Fruit fly (Drosophila melanogaster) whole organism, embryonic: Measurements from ENCODE around the gene CG9920.
A peak's percentile ranks its signal among the peaks of the same experiment; 100 is the strongest.

Source experiments
- Bgb ChIP-seq: fragments of 200-800 bp; sonication (Bioruptor generic); IDR thresholded peaks from 2 replicates; pipeline ENCODE4 v1.3.6; 2022; ENCODE audit warnings: missing biosample characterization, missing genetic modification characterization; ENCODE audit not compliant: partially characterized antibody
- BtbVII ChIP-seq: fragments of 200-800 bp; sonication (Bioruptor generic); optimal IDR thresholded peaks from 3 replicates; lab custom pipeline; 2017; ENCODE audit warnings: missing biosample characterization, mild to moderate bottlenecking, missing genetic modification characterization
- CG10366 ChIP-seq: fragments of 200-800 bp; sonication (Bioruptor generic); IDR thresholded peaks from 2 replicates; pipeline ENCODE4 v1.3.6; 2022; ENCODE audit warnings: missing biosample characterization, missing genetic modification characterization
- CG12219 ChIP-seq: fragments of 200-800 bp; sonication (Bioruptor generic); optimal IDR thresholded peaks from 3 replicates; lab custom pipeline; 2018; ENCODE audit warnings: missing biosample characterization, mild to moderate bottlenecking, missing genetic modification characterization
- CG13624 ChIP-seq: fragments of 200-800 bp; sonication (Bioruptor generic); optimal IDR thresholded peaks from 2 replicates; lab custom pipeline; 2016; ENCODE audit warnings: missing biosample characterization, missing genetic modification characterization
- CG15601 ChIP-seq: fragments of 200-800 bp; sonication (Bioruptor generic); optimal IDR thresholded peaks from 3 replicates; lab custom pipeline; 2019; ENCODE audit warnings: missing biosample characterization, mild to moderate bottlenecking, missing genetic modification characterization, moderate library complexity
- CG1603 ChIP-seq: fragments of 200-800 bp; sonication (Bioruptor generic); optimal IDR thresholded peaks from 2 replicates; lab custom pipeline; 2019; ENCODE audit warnings: missing biosample characterization, mild to moderate bottlenecking, missing genetic modification characterization, moderate library complexity
- CG1647 ChIP-seq: fragments of 200-800 bp; sonication (Bioruptor generic); optimal IDR thresholded peaks from 3 replicates; lab custom pipeline; 2016; ENCODE audit warnings: missing biosample characterization, missing genetic modification characterization
- CG17328 ChIP-seq: fragments of 200-800 bp; sonication (Bioruptor generic); IDR thresholded peaks from 2 replicates; pipeline ENCODE4 v1.3.6; 2022; ENCODE audit warnings: missing biosample characterization, missing genetic modification characterization
- CG2116 ChIP-seq: fragments of 200-800 bp; sonication (Bioruptor generic); optimal IDR thresholded peaks from 3 replicates; lab custom pipeline; 2018; ENCODE audit warnings: missing biosample characterization, mild to moderate bottlenecking, missing genetic modification characterization
- CG2678 ChIP-seq: fragments of 200-800 bp; sonication (Bioruptor generic); optimal IDR thresholded peaks from 3 replicates; lab custom pipeline; 2019; ENCODE audit warnings: missing biosample characterization, mild to moderate bottlenecking, missing genetic modification characterization, moderate library complexity
- CG2875 ChIP-seq: fragments of 200-800 bp; sonication (Bioruptor generic); optimal IDR thresholded peaks from 2 replicates; lab custom pipeline; 2017; ENCODE audit warnings: missing biosample characterization, mild to moderate bottlenecking, missing genetic modification characterization, missing genetic modification reagents
- CG30020 ChIP-seq: fragments of 200-800 bp; optimal IDR thresholded peaks from 2 replicates; lab custom pipeline; 2019; ENCODE audit warnings: missing biosample characterization, mild to moderate bottlenecking, missing genetic modification characterization, moderate library complexity
- CG3163 ChIP-seq: fragments of 200-800 bp; sonication (Bioruptor generic); optimal IDR thresholded peaks from 3 replicates; lab custom pipeline; 2016; ENCODE audit warnings: missing biosample characterization, missing genetic modification characterization
- CG34224 ChIP-seq: fragments of 200-800 bp; sonication (Bioruptor generic); IDR thresholded peaks from 3 replicates; pipeline ENCODE4 v1.3.6; 2022; ENCODE audit warnings: missing biosample characterization, missing genetic modification characterization; ENCODE audit not compliant: partially characterized antibody
- CG3838 ChIP-seq: fragments of 200-800 bp; sonication (Bioruptor generic); optimal IDR thresholded peaks from 3 replicates; lab custom pipeline; 2016; ENCODE audit warnings: missing biosample characterization, missing genetic modification characterization
- CG6175 ChIP-seq: fragments of 200-800 bp; sonication (Bioruptor generic); IDR thresholded peaks from 3 replicates; pipeline ENCODE4 v1.3.6; 2022; ENCODE audit warnings: missing biosample characterization, missing genetic modification characterization
- CG7745 ChIP-seq: fragments of 200-800 bp; sonication (Bioruptor generic); optimal IDR thresholded peaks from 2 replicates; lab custom pipeline; 2018; ENCODE audit warnings: missing biosample characterization, mild to moderate bottlenecking, missing genetic modification characterization, moderate library complexity
- CG8281 ChIP-seq: fragments of 200-800 bp; sonication (Bioruptor generic); optimal IDR thresholded peaks from 2 replicates; lab custom pipeline; 2018; ENCODE audit warnings: missing biosample characterization, mild to moderate bottlenecking, missing genetic modification characterization, moderate library complexity
- CG9437 ChIP-seq: fragments of 200-800 bp; sonication (Bioruptor generic); optimal IDR thresholded peaks from 2 replicates; lab custom pipeline; 2018; ENCODE audit warnings: missing biosample characterization, mild to moderate bottlenecking, missing genetic modification characterization
- Ets65A ChIP-seq: fragments of 200-800 bp; sonication (Bioruptor generic); peaks from one replicate; lab custom pipeline; 2016; ENCODE audit warnings: missing biosample characterization, missing genetic modification characterization
- Fer3 ChIP-seq: fragments of 200-800 bp; sonication (Bioruptor generic); optimal IDR thresholded peaks from 2 replicates; lab custom pipeline; 2018; ENCODE audit warnings: missing biosample characterization, mild to moderate bottlenecking, missing genetic modification characterization, moderate library complexity
- HLHmδ ChIP-seq: fragments of 200-800 bp; sonication (Bioruptor generic); optimal IDR thresholded peaks from 2 replicates; lab custom pipeline; 2018; ENCODE audit warnings: missing biosample characterization, mild to moderate bottlenecking, missing genetic modification characterization, moderate library complexity
- Hsf ChIP-seq: fragments of 200-800 bp; sonication (Bioruptor generic); optimal IDR thresholded peaks from 3 replicates; lab custom pipeline; 2016; ENCODE audit warnings: missing biosample characterization, missing genetic modification characterization
- Jarid2 ChIP-seq: fragments of 200-800 bp; sonication (Bioruptor generic); optimal IDR thresholded peaks from 3 replicates; lab custom pipeline; 2017; ENCODE audit warnings: mild to moderate bottlenecking, missing biosample characterization, missing genetic modification reagents, missing genetic modification characterization
- Lim3 ChIP-seq: fragments of 200-800 bp; sonication (Bioruptor generic); IDR thresholded peaks from 2 replicates; pipeline ENCODE4 v1.3.6; 2022; ENCODE audit warnings: missing biosample characterization, missing genetic modification characterization
- Nf-YB ChIP-seq: fragments of 200-800 bp; sonication (Bioruptor generic); optimal IDR thresholded peaks from 3 replicates; lab custom pipeline; 2019; ENCODE audit warnings: missing biosample characterization, mild to moderate bottlenecking, missing genetic modification characterization, moderate library complexity
- NfI ChIP-seq: fragments of 200-800 bp; sonication (Bioruptor generic); optimal IDR thresholded peaks from 3 replicates; lab custom pipeline; 2018; ENCODE audit warnings: missing biosample characterization, mild to moderate bottlenecking, missing genetic modification characterization, moderate library complexity
- Taf1 ChIP-seq: fragments of 200-800 bp; sonication (Bioruptor generic); IDR thresholded peaks from 2 replicates; pipeline ENCODE4 v1.3.6; 2022; ENCODE audit warnings: missing biosample characterization, missing genetic modification characterization
- Xbp1 ChIP-seq: fragments of 200-800 bp; sonication (Bioruptor generic); optimal IDR thresholded peaks from 3 replicates; lab custom pipeline; 2016; ENCODE audit warnings: missing biosample characterization, mild to moderate bottlenecking, missing genetic modification characterization
- ato ChIP-seq: fragments of 200-800 bp; sonication (Bioruptor generic); IDR thresholded peaks from 2 replicates; pipeline ENCODE4 v1.3.6; 2022; ENCODE audit warnings: missing biosample characterization, missing genetic modification characterization; ENCODE audit not compliant: partially characterized antibody
- az2 ChIP-seq: fragments of 200-800 bp; sonication (Bioruptor generic); optimal IDR thresholded peaks from 3 replicates; lab custom pipeline; 2016; ENCODE audit warnings: missing biosample characterization, missing genetic modification characterization
- br ChIP-seq: fragments of >200 bp; optimal IDR thresholded peaks from 2 replicates; lab custom pipeline; 2017
- btn ChIP-seq: fragments of 200-800 bp; sonication (Bioruptor generic); optimal IDR thresholded peaks from 2 replicates; lab custom pipeline; 2016; ENCODE audit warnings: missing biosample characterization, missing genetic modification characterization
- cas ChIP-seq: fragments of 200-800 bp; sonication (Bioruptor generic); IDR thresholded peaks from 2 replicates; pipeline ENCODE4 v1.3.6; 2022; ENCODE audit warnings: missing biosample characterization, missing genetic modification characterization
- caup ChIP-seq: fragments of 200-800 bp; sonication (Bioruptor generic); optimal IDR thresholded peaks from 3 replicates; lab custom pipeline; 2017; ENCODE audit warnings: missing biosample characterization, mild to moderate bottlenecking, missing genetic modification characterization, moderate library complexity; ENCODE audit not compliant: severe bottlenecking
- dan ChIP-seq: fragments of 200-800 bp; sonication (Bioruptor generic); IDR thresholded peaks from 2 replicates; pipeline ENCODE4 v1.3.6; 2022; ENCODE audit warnings: missing biosample characterization, missing genetic modification characterization
- dati ChIP-seq: fragments of 200-800 bp; sonication (Bioruptor generic); IDR thresholded peaks from 2 replicates; pipeline ENCODE4 v1.3.6; 2022; ENCODE audit warnings: missing biosample characterization, missing genetic modification characterization
- dm ChIP-seq: fragments of 200-800 bp; sonication (Bioruptor generic); optimal IDR thresholded peaks from 3 replicates; lab custom pipeline; 2016; ENCODE audit warnings: missing biosample characterization, missing genetic modification characterization
- dpn ChIP-seq, 2 experiments: fragments of 200-800 bp; sonication (Bioruptor generic); optimal IDR thresholded peaks; 3 replicates each; lab custom pipeline; 2016; ENCODE audit warnings: missing biosample characterization in 2 of 2, missing genetic modification characterization in 2 of 2
- gfzf ChIP-seq: fragments of 200-800 bp; sonication (Bioruptor generic); optimal IDR thresholded peaks from 2 replicates; lab custom pipeline; 2016; ENCODE audit warnings: missing biosample characterization, mild to moderate bottlenecking, missing genetic modification characterization, moderate library complexity
- her ChIP-seq: fragments of 200-800 bp; sonication (Bioruptor generic); optimal IDR thresholded peaks from 2 replicates; lab custom pipeline; 2016; ENCODE audit warnings: missing biosample characterization, missing genetic modification characterization
- kni ChIP-seq: fragments of 200-800 bp; sonication (Bioruptor generic); optimal IDR thresholded peaks from 3 replicates; lab custom pipeline; 2017; ENCODE audit warnings: mild to moderate bottlenecking, missing biosample characterization, missing genetic modification reagents, missing genetic modification characterization
- lmd ChIP-seq: fragments of 200-800 bp; sonication (Bioruptor generic); IDR thresholded peaks from 2 replicates; pipeline ENCODE4 v1.3.6; 2022; ENCODE audit warnings: missing biosample characterization, missing genetic modification characterization
- sisA ChIP-seq: fragments of 200-800 bp; sonication (Bioruptor generic); IDR thresholded peaks from 2 replicates; pipeline ENCODE4 v1.3.6; 2022; ENCODE audit warnings: missing biosample characterization, missing genetic modification characterization
- sna ChIP-seq: fragments of 200-800 bp; sonication (Bioruptor generic); IDR thresholded peaks from 2 replicates; pipeline ENCODE4 v1.3.6; 2022; ENCODE audit warnings: missing biosample characterization, missing genetic modification characterization; ENCODE audit not compliant: partially characterized antibody
- so ChIP-seq: fragments of 200-800 bp; sonication (Bioruptor generic); IDR thresholded peaks from 3 replicates; pipeline ENCODE4 v1.3.6; 2022; ENCODE audit warnings: missing biosample characterization, missing genetic modification characterization
- tio ChIP-seq: fragments of 200-800 bp; sonication (Bioruptor generic); optimal IDR thresholded peaks from 2 replicates; lab custom pipeline; 2017; ENCODE audit warnings: missing biosample characterization, missing genetic modification characterization, inconsistent platforms
- zfh1 ChIP-seq: fragments of 200-800 bp; sonication (Bioruptor generic); IDR thresholded peaks from 3 replicates; pipeline ENCODE4 v1.3.6; 2022; ENCODE audit warnings: missing biosample characterization, missing genetic modification characterization

Gene CG9920

DNA sequence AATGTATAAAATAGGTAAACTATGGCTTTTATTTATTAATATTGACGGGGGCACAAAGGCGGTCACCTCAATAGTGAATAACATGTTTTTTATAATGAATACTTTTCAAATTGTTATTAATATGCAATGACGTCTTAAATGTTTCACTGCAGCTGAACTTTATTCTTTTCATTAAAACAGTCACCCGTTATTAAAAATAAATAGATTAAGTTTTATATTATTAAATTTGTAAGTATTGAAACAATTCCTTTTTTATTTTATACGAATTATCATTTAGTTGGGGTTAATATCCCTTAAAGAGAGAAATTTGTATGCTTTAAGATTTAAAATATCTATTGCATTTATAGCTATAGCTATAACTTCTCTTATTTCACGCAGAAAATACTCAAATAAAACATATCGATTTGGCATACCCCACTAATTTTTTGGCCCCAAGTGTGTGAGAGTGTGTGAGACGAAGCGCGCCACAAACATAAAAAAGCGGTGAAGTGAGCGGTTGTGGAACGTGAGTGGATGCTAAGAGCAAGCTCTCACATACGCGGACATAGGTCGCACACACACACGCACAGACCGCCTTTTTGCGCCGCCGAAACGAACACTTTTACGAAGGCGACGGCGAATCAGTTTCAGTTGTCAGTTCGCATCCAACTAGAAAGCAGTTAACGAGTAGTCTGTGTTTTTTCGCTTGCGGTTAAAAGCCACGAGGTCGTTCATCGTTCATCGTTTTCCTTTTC, 41.4 kb downstream of the CG9920 start, which contains the start of gene foxo (continued):
- TF ChIP-seq Bgb (peak; percentile 64), NfI (peak; percentile 66), CG1603 (tag; lab: Kevin White, UChicago) (peak; percentile 25), CG8281 (peak; percentile 66), HLHmδ (peak; percentile 41), so (GFP tag; lab: Robert Waterston, UW) (peak; percentile 46; the same call in 1 of the 3 replicates), btn (GFP tag; lab: Kevin White, UChicago) (no peak), CG9437 (GFP tag; lab: Kevin White, UChicago) (peak; percentile 84), CG15601 (peak; percentile 79), CG2116 (GFP tag; lab: Kevin White, UChicago) (peak; percentile 56), cas (no peak), CG10366 (GFP tag; lab: Robert Waterston, UW) (peak; percentile 49; the same call in 1 of the 2 replicates), CG1647 (no peak), az2 (GFP tag; lab: Kevin White, UChicago) (peak; percentile 69), CG30020 (tag; lab: Kevin White, UChicago) (peak; percentile 58), Nf-YB (peak; percentile 71), her (GFP tag; lab: Kevin White, UChicago) (peak; percentile 31), CG3838 (GFP tag; lab: Kevin White, UChicago) (no peak), dati (GFP tag; lab: Robert Waterston, UW) (no peak), dm (GFP tag; lab: Kevin White, UChicago) (peak; percentile 74), Lim3 (GFP tag; lab: Robert Waterston, UW) (no peak), caup (GFP tag; lab: Kevin White, UChicago) (peak; percentile 72), CG12219 (GFP tag; lab: Kevin White, UChicago) (peak; percentile 50), CG2678 (tag; lab: Kevin White, UChicago) (peak; percentile 96), tio (GFP tag; lab: Kevin White, UChicago) (peak; percentile 70), zfh1 (0 out of 3 replicates have a peak, but pooled peaks have one; percentile 41), Jarid2 (GFP tag; lab: Kevin White, UChicago) (peak; percentile 89), gfzf (no peak), Ets65A (GFP tag; lab: Kevin White, UChicago) (peak; percentile 85), sna (GFP tag; lab: Robert Waterston, UW) (no peak), CG2875 (GFP tag; lab: Kevin White, UChicago) (peak; percentile 69), lmd (GFP tag; lab: Robert Waterston, UW) (peak; percentile 69; the same call in 1 of the 2 replicates), CG7745 (tag; lab: Kevin White, UChicago) (no peak), Xbp1 (GFP tag; lab: Kevin White, UChicago) (peak; percentile 77), ato (0 out of 2 replicates have a peak, but pooled peaks have one; percentile 32), CG6175 (GFP tag; lab: Robert Waterston, UW) (0 out of 3 replicates have a peak, but pooled peaks have one; percentile 34), Fer3 (peak; percentile 83), BtbVII (peak; percentile 90), CG34224 (GFP tag; lab: Robert Waterston, UW) (peak; percentile 18; the same call in 2 of the 3 replicates), sisA (GFP tag; lab: Robert Waterston, UW) (peak; percentile 27; the same call in 1 of the 2 replicates), br (lab: Kevin White, UChicago) (no peak), CG3163 (peak; percentile 83), CG17328 (0 out of 2 replicates have a peak, but pooled peaks have one; percentile 49), dpn (GFP tag; optimal IDR thresholded peaks at IDR 0.05; lab: Kevin White, UChicago) (peak; percentile 40 to 54), Taf1 (GFP tag; lab: Robert Waterston, UW) (no peak), CG13624 (GFP tag; lab: Kevin White, UChicago) (peak; percentile 69), dan (no peak), kni (GFP tag; lab: Kevin White, UChicago) (no peak), Hsf (GFP tag; lab: Kevin White, UChicago) (peak; percentile 21)
